Worm (Caenorhabditis elegans) whole organism, late embryonic: Measurements from ENCODE around the gene irld-11.

Experiments
- elt-2 ChIP-seq: sonication (generic microtip); optimal IDR thresholded peaks from 2 replicates; lab custom pipeline; 2016; ENCODE audit warnings: missing genetic modification reagents, missing genetic modification characterization, missing compliant biosample characterization
- hlh-15 ChIP-seq: sonication (generic microtip); optimal IDR thresholded peaks from 2 replicates; lab custom pipeline; 2016; ENCODE audit warnings: missing genetic modification characterization, missing compliant biosample characterization
- nfya-1 ChIP-seq: sonication (generic microtip); optimal IDR thresholded peaks from 2 replicates; lab custom pipeline; 2017; ENCODE audit warnings: missing genetic modification characterization, mild to moderate bottlenecking, missing compliant biosample characterization, antibody characterized with exemption, moderate library complexity
- nhr-11 ChIP-seq: fragments of 150-350 bp; optimal IDR thresholded peaks from 2 replicates; lab custom pipeline; 2014; ENCODE audit warnings: missing biosample characterization, missing genetic modification characterization
- npax-4 ChIP-seq: sonication (generic microtip); optimal IDR thresholded peaks from 2 replicates; lab custom pipeline; 2016; ENCODE audit warnings: missing genetic modification characterization, missing compliant biosample characterization
- sdc-2 ChIP-seq: sonication (generic microtip); optimal IDR thresholded peaks from 2 replicates; lab custom pipeline; 2016; ENCODE audit warnings: missing genotype, missing genetic modification characterization, missing compliant biosample characterization

DNA sequence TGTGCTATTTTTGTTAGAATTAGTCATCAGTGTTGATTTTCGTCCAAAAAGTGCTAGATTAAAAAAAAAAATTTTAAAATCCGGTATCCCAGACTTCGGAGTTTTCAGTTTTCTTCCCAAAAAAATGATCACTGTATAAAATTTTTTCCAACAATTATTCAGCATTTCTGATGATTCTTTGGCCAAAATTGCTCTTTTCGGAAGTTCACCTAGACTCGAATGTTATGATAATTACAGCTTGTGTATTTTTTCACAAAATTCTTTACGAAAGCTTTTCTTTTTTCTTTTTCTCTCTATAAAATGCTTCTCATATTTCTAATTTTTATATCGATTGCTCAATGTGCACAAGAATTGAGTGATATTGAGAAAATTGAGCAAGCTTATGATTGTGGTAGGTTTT, 23.2 kb upstream of the irld-11 start, which contains the start of gene irld-17:
- TF ChIP-seq elt-2 (no peak), sdc-2 (no peak), nhr-11 (tag; lab: Kevin White, UChicago) (no peak), nfya-1 (tag; lab: Kevin White, UChicago) (no peak), npax-4 (no peak), hlh-15 (tag; lab: Kevin White, UChicago) (no peak)
